Worm (Caenorhabditis elegans) whole organism, mixed stage, embryonic: ENCODE results near the gene srsx-25.

Source experiments
- M03D4.4 ChIP-seq: sonication (generic microtip); optimal IDR thresholded peaks from 2 replicates; lab custom pipeline; 2017; ENCODE audit warnings: mild to moderate bottlenecking, missing genetic modification characterization, missing compliant biosample characterization
- bed-3 ChIP-seq: fragments of 200-800 bp; sonication (Bioruptor generic); optimal IDR thresholded peaks from 3 replicates; lab custom pipeline; 2018; ENCODE audit warnings: mild to moderate bottlenecking, missing genetic modification characterization, moderate library complexity, missing compliant biosample characterization
- blmp-1 ChIP-seq: fragments of 150-350 bp; optimal IDR thresholded peaks from 2 replicates; lab custom pipeline; 2014; ENCODE audit warnings: missing biosample characterization, missing genetic modification characterization
- ceh-39 ChIP-seq: fragments of 150-350 bp; optimal IDR thresholded peaks from 2 replicates; lab custom pipeline; 2014; ENCODE audit warnings: missing biosample characterization, missing genetic modification characterization
- ceh-43 ChIP-seq: fragments of 200-800 bp; sonication (Bioruptor generic); optimal IDR thresholded peaks from 2 replicates; lab custom pipeline; 2018; ENCODE audit warnings: mild to moderate bottlenecking, missing genetic modification characterization, moderate library complexity, missing compliant biosample characterization
- ceh-83 ChIP-seq: fragments of 200-800 bp; sonication (Bioruptor generic); optimal IDR thresholded peaks from 2 replicates; lab custom pipeline; 2018; ENCODE audit warnings: mild to moderate bottlenecking, missing genetic modification characterization, missing compliant biosample characterization
- cnd-1 ChIP-seq: fragments of 200-800 bp; sonication (Bioruptor generic); optimal IDR thresholded peaks from 2 replicates; lab custom pipeline; 2018; ENCODE audit warnings: mild to moderate bottlenecking, missing genetic modification characterization, missing compliant biosample characterization
- drap-1 ChIP-seq: fragments of 200-800 bp; sonication (Bioruptor generic); optimal IDR thresholded peaks from 3 replicates; lab custom pipeline; 2018; ENCODE audit warnings: mild to moderate bottlenecking, missing genetic modification characterization, missing compliant biosample characterization
- elt-1 ChIP-seq: sonication (generic microtip); optimal IDR thresholded peaks from 2 replicates; lab custom pipeline; 2017; ENCODE audit warnings: missing genetic modification characterization, mild to moderate bottlenecking, missing compliant biosample characterization, antibody characterized with exemption, moderate library complexity, borderline replicate concordance; ENCODE audit not compliant: insufficient read depth
- elt-3 ChIP-seq: fragments of 150-350 bp; optimal IDR thresholded peaks from 2 replicates; lab custom pipeline; 2014; ENCODE audit warnings: missing biosample characterization, missing genetic modification characterization
- flh-1 ChIP-seq: fragments of 200-800 bp; sonication (Bioruptor generic); optimal IDR thresholded peaks from 2 replicates; lab custom pipeline; 2018; ENCODE audit warnings: mild to moderate bottlenecking, missing genetic modification characterization, moderate library complexity, missing compliant biosample characterization
- ham-2 ChIP-seq: fragments of 200-800 bp; sonication (Bioruptor generic); optimal IDR thresholded peaks from 2 replicates; lab custom pipeline; 2018; ENCODE audit warnings: mild to moderate bottlenecking, missing genetic modification characterization, missing compliant biosample characterization
- hlh-1 ChIP-seq: fragments of 150-350 bp; optimal IDR thresholded peaks from 2 replicates; lab custom pipeline; 2014; ENCODE audit warnings: missing biosample characterization, missing genetic modification reagents, missing genetic modification characterization
- lin-32 ChIP-seq: fragments of 200-800 bp; sonication (Bioruptor generic); optimal IDR thresholded peaks from 2 replicates; lab custom pipeline; 2018; ENCODE audit warnings: mild to moderate bottlenecking, missing genetic modification characterization, missing compliant biosample characterization
- lsy-2 ChIP-seq: fragments of 150-350 bp; optimal IDR thresholded peaks from 2 replicates; lab custom pipeline; 2014; ENCODE audit warnings: missing biosample characterization, missing genetic modification characterization
- mab-5 ChIP-seq: fragments of 150-350 bp; optimal IDR thresholded peaks from 2 replicates; lab custom pipeline; 2014; ENCODE audit warnings: missing biosample characterization, missing genetic modification characterization
- mep-1 ChIP-seq: fragments of 150-350 bp; optimal IDR thresholded peaks from 2 replicates; lab custom pipeline; 2017; ENCODE audit warnings: missing biosample characterization, missing genetic modification reagents, missing genetic modification characterization, inconsistent platforms
- mls-2 ChIP-seq: sonication (generic microtip); optimal IDR thresholded peaks from 2 replicates; lab custom pipeline; 2016; ENCODE audit warnings: mild to moderate bottlenecking, missing genetic modification characterization, moderate library complexity, missing compliant biosample characterization
- nhr-12 ChIP-seq: fragments of 150-350 bp; optimal IDR thresholded peaks from 2 replicates; lab custom pipeline; 2014; ENCODE audit warnings: missing biosample characterization, missing genetic modification characterization
- nhr-2 ChIP-seq: fragments of 150-350 bp; optimal IDR thresholded peaks from 2 replicates; lab custom pipeline; 2014; ENCODE audit warnings: missing biosample characterization, missing genetic modification characterization
- nhr-237 ChIP-seq: fragments of 150-350 bp; optimal IDR thresholded peaks from 2 replicates; lab custom pipeline; 2014; ENCODE audit warnings: missing biosample characterization, missing genetic modification characterization
- nhr-28 ChIP-seq: fragments of 150-350 bp; optimal IDR thresholded peaks from 2 replicates; lab custom pipeline; 2014; ENCODE audit warnings: missing biosample characterization, missing genetic modification characterization
- pha-4 ChIP-seq: fragments of 150-350 bp; optimal IDR thresholded peaks from 2 replicates; lab custom pipeline; 2018; ENCODE audit warnings: missing biosample characterization, missing genetic modification reagents, missing genetic modification characterization
- sem-2 ChIP-seq: fragments of 200-800 bp; sonication (Bioruptor generic); optimal IDR thresholded peaks from 2 replicates; lab custom pipeline; 2018; ENCODE audit warnings: mild to moderate bottlenecking, missing genetic modification characterization, missing compliant biosample characterization
- snpc-4 ChIP-seq: fragments of 150-350 bp; optimal IDR thresholded peaks from 2 replicates; lab custom pipeline; 2014; ENCODE audit warnings: missing biosample characterization, missing genetic modification characterization
- sptf-1 ChIP-seq: sonication (generic microtip); optimal IDR thresholded peaks from 2 replicates; lab custom pipeline; 2017; ENCODE audit warnings: mild to moderate bottlenecking, missing genetic modification characterization, moderate library complexity, missing compliant biosample characterization
- tbx-8 ChIP-seq: fragments of 200-800 bp; sonication (Bioruptor generic); optimal IDR thresholded peaks from 2 replicates; lab custom pipeline; 2018; ENCODE audit warnings: mild to moderate bottlenecking, missing genetic modification characterization, moderate library complexity, missing compliant biosample characterization
- unc-120 ChIP-seq: sonication (generic microtip); optimal IDR thresholded peaks from 2 replicates; lab custom pipeline; 2017; ENCODE audit warnings: missing genetic modification characterization, missing compliant biosample characterization; ENCODE audit not compliant: poor library complexity, severe bottlenecking
- unc-39 ChIP-seq: fragments of 150-350 bp; optimal IDR thresholded peaks from 2 replicates; lab custom pipeline; 2014; ENCODE audit warnings: missing biosample characterization, missing genetic modification characterization
- unc-62 ChIP-seq: fragments of 150-350 bp; optimal IDR thresholded peaks from 2 replicates; lab custom pipeline; 2014; ENCODE audit warnings: missing biosample characterization, missing genetic modification reagents, missing genetic modification characterization
- ztf-11 ChIP-seq: fragments of 150-350 bp; optimal IDR thresholded peaks from 2 replicates; lab custom pipeline; 2014; ENCODE audit warnings: missing biosample characterization, missing genetic modification characterization

Gene srsx-25

ce11 chrIV:13388779-13389178 is 23.8 kb downstream of the srsx-25 start:
- TF ChIP-seq M03D4.4, result no peak
- peak; percentile 3 for TF ChIP-seq nhr-237 (tag; lab: Kevin White, UChicago)

ce11 chrIV:13389237-13389636 is 24.3 kb downstream of the srsx-25 start:
- TF ChIP-seq drap-1 (GFP tag; lab: Kevin White, UChicago), result no peak
- no peak for TF ChIP-seq pha-4 (tag; lab: Kevin White, UChicago)
- no peak for TF ChIP-seq cnd-1 (tag; lab: Kevin White, UChicago)
- no peak for TF ChIP-seq ztf-11 (tag; lab: Kevin White, UChicago)
- TF ChIP-seq unc-39 (tag; lab: Kevin White, UChicago), result no peak
- no peak for TF ChIP-seq nhr-28
- no peak for TF ChIP-seq nhr-2 (tag; lab: Kevin White, UChicago)
- TF ChIP-seq flh-1 (GFP tag; lab: Kevin White, UChicago), result no peak
- no peak for TF ChIP-seq elt-3 (tag; lab: Kevin White, UChicago)
- TF ChIP-seq mab-5 (tag; lab: Kevin White, UChicago), result no peak
- no peak for TF ChIP-seq lsy-2 (tag; lab: Kevin White, UChicago)
- no peak for TF ChIP-seq nhr-12 (tag; lab: Kevin White, UChicago)
- TF ChIP-seq M03D4.4, result no peak
- TF ChIP-seq mls-2 (tag; lab: Kevin White, UChicago), result no peak
- no peak for TF ChIP-seq elt-1 (tag; lab: Kevin White, UChicago)
- no peak for TF ChIP-seq nhr-237 (tag; lab: Kevin White, UChicago)
- TF ChIP-seq lin-32 (GFP tag; lab: Kevin White, UChicago), result no peak
- TF ChIP-seq unc-62 (GFP tag; lab: Kevin White, UChicago), result no peak

ce11 chrIV:13390770-13391169 is 25.8 kb downstream of the srsx-25 start:
- TF ChIP-seq tbx-8 (GFP tag; lab: Kevin White, UChicago) (no peak), nhr-2 (tag; lab: Kevin White, UChicago) (no peak), ceh-83 (GFP tag; lab: Kevin White, UChicago) (no peak), M03D4.4 (no peak), nhr-237 (tag; lab: Kevin White, UChicago) (no peak), bed-3 (GFP tag; lab: Kevin White, UChicago) (no peak), hlh-1 (no peak), unc-62 (GFP tag; lab: Kevin White, UChicago) (no peak), elt-1 (tag; lab: Kevin White, UChicago) (no peak), lsy-2 (tag; lab: Kevin White, UChicago) (no peak)

- TF ChIP-seq ztf-11 (tag; lab: Kevin White, UChicago), result no peak
- no peak for TF ChIP-seq nhr-2 (tag; lab: Kevin White, UChicago)
- TF ChIP-seq nhr-12 (tag; lab: Kevin White, UChicago), result no peak
- TF ChIP-seq blmp-1 (tag; lab: Kevin White, UChicago), result no peak
- no peak for TF ChIP-seq cnd-1 (tag; lab: Kevin White, UChicago)
- TF ChIP-seq bed-3 (GFP tag; lab: Kevin White, UChicago), result no peak
- TF ChIP-seq elt-3 (tag; lab: Kevin White, UChicago), result no peak
- no peak for TF ChIP-seq sptf-1 (tag; lab: Kevin White, UChicago)
- no peak for TF ChIP-seq ceh-43 (GFP tag; lab: Kevin White, UChicago)
- no peak for TF ChIP-seq mab-5 (tag; lab: Kevin White, UChicago)
- TF ChIP-seq ham-2 (GFP tag; lab: Kevin White, UChicago), result no peak
- no peak for TF ChIP-seq drap-1 (GFP tag; lab: Kevin White, UChicago)
- no peak for TF ChIP-seq snpc-4 (tag; lab: Kevin White, UChicago)
- TF ChIP-seq ceh-39 (tag; lab: Kevin White, UChicago), result no peak
- no peak for TF ChIP-seq M03D4.4
- no peak for TF ChIP-seq pha-4 (tag; lab: Kevin White, UChicago)
- TF ChIP-seq, all 35 proteins: peak for 0
Observed at ce11 chrIV:13392230-13392629, 27.3 kb downstream of the srsx-25 start.

- no peak for TF ChIP-seq sem-2 (GFP tag; lab: Kevin White, UChicago)
- TF ChIP-seq unc-120 (tag; lab: Kevin White, UChicago), result no peak
- no peak for TF ChIP-seq ceh-39 (tag; lab: Kevin White, UChicago)
- TF ChIP-seq elt-1 (tag; lab: Kevin White, UChicago), result no peak
- no peak for TF ChIP-seq ztf-11 (tag; lab: Kevin White, UChicago)
- no peak for TF ChIP-seq ceh-83 (GFP tag; lab: Kevin White, UChicago)
- no peak for TF ChIP-seq unc-62 (GFP tag; lab: Kevin White, UChicago)
- TF ChIP-seq mep-1 (tag; lab: Kevin White, UChicago), result no peak
- TF ChIP-seq flh-1 (GFP tag; lab: Kevin White, UChicago), result no peak
- no peak for TF ChIP-seq nhr-237 (tag; lab: Kevin White, UChicago)
- TF ChIP-seq bed-3 (GFP tag; lab: Kevin White, UChicago), result no peak
- TF ChIP-seq, all 35 proteins: peak for 0
Observed at ce11 chrIV:13393246-13393716, 28.3 kb downstream of the srsx-25 start.
